Worm (Caenorhabditis elegans) whole organism, L1 larva: ENCODE measurements around the gene F59B2.8.
A peak's percentile ranks its signal among the peaks of the same experiment; 100 is the strongest.

ENCODE experiments used
- C04F5.9 ChIP-seq: sonication (generic microtip); optimal IDR thresholded peaks from 2 replicates; lab custom pipeline; 2016; ENCODE audit warnings: missing genetic modification characterization, missing compliant biosample characterization
- C16A3.4 ChIP-seq: fragments of 150-350 bp; optimal IDR thresholded peaks from 2 replicates; lab custom pipeline; 2014; ENCODE audit warnings: missing biosample characterization, missing genetic modification characterization
- C34B4.2 ChIP-seq: sonication (generic microtip); optimal IDR thresholded peaks from 2 replicates; lab custom pipeline; 2017; ENCODE audit warnings: mild to moderate bottlenecking, missing genetic modification characterization, missing compliant biosample characterization
- Y116A8C.19 ChIP-seq: sonication (generic microtip); optimal IDR thresholded peaks from 2 replicates; lab custom pipeline; 2016; ENCODE audit warnings: missing compliant biosample characterization, missing genetic modification characterization, borderline replicate concordance
- aha-1 ChIP-seq: fragments of 150-350 bp; optimal IDR thresholded peaks from 2 replicates; lab custom pipeline; 2014; ENCODE audit warnings: missing biosample characterization, missing genetic modification characterization
- alr-1 ChIP-seq: fragments of 200-800 bp; sonication (Bioruptor generic); optimal IDR thresholded peaks from 2 replicates; lab custom pipeline; 2018; ENCODE audit warnings: borderline replicate concordance, mild to moderate bottlenecking, missing genetic modification characterization, missing compliant biosample characterization
- aly-2 ChIP-seq: fragments of 150-350 bp; optimal IDR thresholded peaks from 2 replicates; lab custom pipeline; 2014; ENCODE audit warnings: missing biosample characterization, missing genetic modification characterization
- ama-1 ChIP-seq: fragments of 150-350 bp; optimal IDR thresholded peaks from 2 replicates; lab custom pipeline; 2014
- ceh-63 ChIP-seq: fragments of 200-800 bp; sonication (Bioruptor generic); optimal IDR thresholded peaks from 2 replicates; lab custom pipeline; 2018; ENCODE audit warnings: mild to moderate bottlenecking, missing genetic modification characterization, missing compliant biosample characterization
- ceh-88 ChIP-seq: fragments of 200-800 bp; sonication (Bioruptor generic); IDR thresholded peaks from 2 replicates; pipeline ENCODE4 v1.3.6; 2022; ENCODE audit warnings: missing genetic modification characterization, missing compliant biosample characterization
- ces-1 ChIP-seq: fragments of 150-350 bp; optimal IDR thresholded peaks from 2 replicates; lab custom pipeline; 2014; ENCODE audit warnings: missing biosample characterization, missing genetic modification reagents, missing genetic modification characterization
- dsc-1 ChIP-seq: sonication (generic microtip); optimal IDR thresholded peaks from 2 replicates; lab custom pipeline; 2016; ENCODE audit warnings: mild to moderate bottlenecking, missing genetic modification characterization, missing compliant biosample characterization
- efl-1 ChIP-seq, 4 experiments: fragments of 150-350 bp; optimal IDR thresholded peaks in 3 of 4; peaks in 1 of 4; 1 replicate in 1 of 4; 2 replicates in 3 of 4; lab custom pipeline; 2014; ENCODE audit warnings: missing biosample characterization in 2 of 4, missing genetic modification characterization in 2 of 4, missing genetic modification reagents in 2 of 4
- egl-13 ChIP-seq: sonication (generic microtip); optimal IDR thresholded peaks from 2 replicates; lab custom pipeline; 2016; ENCODE audit warnings: missing genotype, missing genetic modification reagents, missing genetic modification characterization, missing compliant biosample characterization
- egl-27 ChIP-seq, 2 experiments: fragments of 150-350 bp in 1 of 2; sonication (generic microtip); optimal IDR thresholded peaks; 3 replicates each; lab custom pipeline; 2017 to 2018; ENCODE audit warnings: missing biosample characterization in 2 of 2, missing genetic modification characterization in 2 of 2, missing genetic modification reagents in 2 of 2
- elt-2 ChIP-seq: sonication (generic microtip); optimal IDR thresholded peaks from 2 replicates; lab custom pipeline; 2016; ENCODE audit warnings: missing genetic modification characterization, mild to moderate bottlenecking, inconsistent platforms, missing compliant biosample characterization, missing genetic modification reagents
- fkh-10 ChIP-seq: sonication (generic microtip); optimal IDR thresholded peaks from 2 replicates; lab custom pipeline; 2017; ENCODE audit warnings: missing biosample characterization, missing genetic modification reagents, missing genetic modification characterization
- fkh-4 ChIP-seq: sonication (generic microtip); optimal IDR thresholded peaks from 2 replicates; lab custom pipeline; 2016; ENCODE audit warnings: missing compliant biosample characterization, missing genetic modification characterization, borderline replicate concordance
- fkh-8 ChIP-seq: sonication (generic microtip); optimal IDR thresholded peaks from 2 replicates; lab custom pipeline; 2016; ENCODE audit warnings: mild to moderate bottlenecking, missing genetic modification characterization, missing compliant biosample characterization
- fos-1 ChIP-seq: fragments of 150-350 bp; optimal IDR thresholded peaks from 2 replicates; lab custom pipeline; 2014; ENCODE audit warnings: missing biosample characterization, missing genetic modification characterization
- hlh-17 ChIP-seq: fragments of 200-800 bp; sonication (Bioruptor generic); optimal IDR thresholded peaks from 2 replicates; lab custom pipeline; 2018; ENCODE audit warnings: missing genetic modification characterization, mild to moderate bottlenecking, missing compliant biosample characterization, moderate library complexity, borderline replicate concordance
- hlh-4 ChIP-seq: sonication (generic microtip); optimal IDR thresholded peaks from 2 replicates; lab custom pipeline; 2016; ENCODE audit warnings: mild to moderate bottlenecking, missing genetic modification characterization, missing compliant biosample characterization
- hpl-2 ChIP-seq: fragments of 150-350 bp; optimal IDR thresholded peaks from 2 replicates; lab custom pipeline; 2014; ENCODE audit warnings: missing biosample characterization, missing genetic modification reagents, missing genetic modification characterization
- irx-1 ChIP-seq: sonication (generic microtip); optimal IDR thresholded peaks from 2 replicates; lab custom pipeline; 2016; ENCODE audit warnings: missing genetic modification characterization, missing compliant biosample characterization
- lin-13 ChIP-seq: fragments of 150-350 bp; optimal IDR thresholded peaks from 2 replicates; lab custom pipeline; 2014; ENCODE audit warnings: missing biosample characterization, missing genetic modification reagents, missing genetic modification characterization
- lin-35 ChIP-seq, 2 experiments: fragments of 150-350 bp; optimal IDR thresholded peaks; 2 replicates each; lab custom pipeline; 2014; ENCODE audit warnings: missing biosample characterization in 2 of 2, missing genetic modification characterization in 2 of 2, missing genetic modification reagents in 2 of 2
- mab-9 ChIP-seq: fragments of 200-800 bp; sonication (Bioruptor generic); IDR thresholded peaks from 2 replicates; pipeline ENCODE4 v1.3.6; 2022; ENCODE audit warnings: missing genetic modification reagents, missing genetic modification characterization, missing compliant biosample characterization
- mdl-1 ChIP-seq, 2 experiments: fragments of 150-350 bp; optimal IDR thresholded peaks; 2 replicates each; lab custom pipeline; 2014 to 2017; ENCODE audit warnings: missing biosample characterization in 2 of 2, missing genetic modification characterization in 2 of 2, inconsistent platforms in 1 of 2
- mef-2 ChIP-seq: fragments of 150-350 bp; optimal IDR thresholded peaks from 2 replicates; lab custom pipeline; 2014; ENCODE audit warnings: missing biosample characterization, missing genetic modification characterization
- mep-1 ChIP-seq: fragments of 150-350 bp; optimal IDR thresholded peaks from 2 replicates; lab custom pipeline; 2014; ENCODE audit warnings: missing biosample characterization, missing genetic modification characterization
- nhr-12 ChIP-seq: sonication (generic microtip); optimal IDR thresholded peaks from 2 replicates; lab custom pipeline; 2017; ENCODE audit warnings: missing biosample characterization, missing genetic modification characterization
- nhr-19 ChIP-seq: fragments of 200-800 bp; sonication (Bioruptor generic); conservative IDR thresholded peaks from 2 replicates; pipeline ENCODE4 v1.3.6; 2022; ENCODE audit warnings: missing genetic modification characterization, missing compliant biosample characterization
- nhr-20 ChIP-seq: sonication (generic microtip); optimal IDR thresholded peaks from 2 replicates; lab custom pipeline; 2016; ENCODE audit warnings: mild to moderate bottlenecking, missing genetic modification characterization, missing compliant biosample characterization
- nhr-28 ChIP-seq: fragments of 150-350 bp; optimal IDR thresholded peaks from 2 replicates; lab custom pipeline; 2014; ENCODE audit warnings: missing biosample characterization, missing genetic modification characterization
- nhr-47 ChIP-seq: sonication (generic microtip); optimal IDR thresholded peaks from 2 replicates; lab custom pipeline; 2016; ENCODE audit warnings: mild to moderate bottlenecking, missing genetic modification characterization, moderate library complexity, missing compliant biosample characterization
- nhr-76 ChIP-seq: sonication (generic microtip); optimal IDR thresholded peaks from 2 replicates; lab custom pipeline; 2017; ENCODE audit warnings: missing biosample characterization, missing genetic modification characterization
- nhr-77 ChIP-seq: fragments of 150-350 bp; optimal IDR thresholded peaks from 2 replicates; lab custom pipeline; 2014; ENCODE audit warnings: missing biosample characterization, missing genetic modification characterization
- nhr-84 ChIP-seq: sonication (generic microtip); optimal IDR thresholded peaks from 2 replicates; lab custom pipeline; 2017; ENCODE audit warnings: missing biosample characterization, missing genetic modification characterization
- rnt-1 ChIP-seq: sonication (generic microtip); optimal IDR thresholded peaks from 2 replicates; lab custom pipeline; 2016; ENCODE audit warnings: mild to moderate bottlenecking, missing genetic modification characterization, moderate library complexity, missing compliant biosample characterization
- skn-1 ChIP-seq: fragments of 150-350 bp; optimal IDR thresholded peaks from 2 replicates; lab custom pipeline; 2014; ENCODE audit warnings: missing biosample characterization, missing genetic modification characterization
- snpc-4 ChIP-seq: fragments of 150-350 bp; optimal IDR thresholded peaks from 2 replicates; lab custom pipeline; 2014; ENCODE audit warnings: missing biosample characterization, missing genetic modification characterization
- snu-23 ChIP-seq: sonication (generic microtip); optimal IDR thresholded peaks from 2 replicates; lab custom pipeline; 2016; ENCODE audit warnings: missing genetic modification characterization, missing compliant biosample characterization
- sup-37 ChIP-seq: fragments of 200-800 bp; sonication (Bioruptor generic); optimal IDR thresholded peaks from 2 replicates; lab custom pipeline; 2018; ENCODE audit warnings: mild to moderate bottlenecking, missing genetic modification characterization, missing compliant biosample characterization
- swsn-7 ChIP-seq: sonication (generic microtip); optimal IDR thresholded peaks from 2 replicates; lab custom pipeline; 2016; ENCODE audit warnings: missing genetic modification characterization, missing compliant biosample characterization
- unc-130 ChIP-seq: fragments of 150-350 bp; optimal IDR thresholded peaks from 2 replicates; lab custom pipeline; 2017; ENCODE audit warnings: missing biosample characterization, missing genetic modification characterization, inconsistent platforms
- unc-30 ChIP-seq: sonication (generic microtip); optimal IDR thresholded peaks from 2 replicates; lab custom pipeline; 2017; ENCODE audit warnings: missing biosample characterization, missing genetic modification characterization
- unc-62 ChIP-seq: fragments of 150-350 bp; optimal IDR thresholded peaks from 2 replicates; lab custom pipeline; 2014; ENCODE audit warnings: missing biosample characterization, missing genetic modification reagents, missing genetic modification characterization
- unc-86 ChIP-seq: sonication (generic microtip); optimal IDR thresholded peaks from 2 replicates; lab custom pipeline; 2016; ENCODE audit warnings: missing genetic modification characterization, missing compliant biosample characterization
- unc-98 ChIP-seq: fragments of 200-800 bp; sonication (Bioruptor generic); IDR thresholded peaks from 2 replicates; pipeline ENCODE4 v1.3.6; 2022; ENCODE audit warnings: missing genetic modification characterization, missing compliant biosample characterization
- vab-15 ChIP-seq: sonication (generic microtip); optimal IDR thresholded peaks from 2 replicates; lab custom pipeline; 2017; ENCODE audit warnings: missing genotype, mild to moderate bottlenecking, missing genetic modification characterization, missing compliant biosample characterization
- zip-4 ChIP-seq: fragments of 200-800 bp; sonication (Bioruptor generic); optimal IDR thresholded peaks from 2 replicates; lab custom pipeline; 2018; ENCODE audit warnings: mild to moderate bottlenecking, missing genetic modification characterization, moderate library complexity, missing compliant biosample characterization
- ztf-4 ChIP-seq: fragments of 150-350 bp; optimal IDR thresholded peaks from 2 replicates; lab custom pipeline; 2014; ENCODE audit warnings: missing biosample characterization, missing genetic modification characterization

The F59B2.8 gene

ce11 chrIII:8971255-8972020, 38.6 kb downstream of the F59B2.8 start, which contains the start of the genes eif-3.D and R08D7.4:
Gene eif-3.D, minus strand, starts transcription at chrIII:8971578.
Gene R08D7.4, plus strand, starts transcription at chrIII:8971892.
- TF ChIP-seq hpl-2 (GFP tag; lab: Kevin White, UChicago) (no peak), snpc-4 (tag; lab: Kevin White, UChicago) (peak; percentile 41), irx-1 (peak; percentile 64), efl-1 (optimal IDR thresholded peaks at IDR 0.05; lab: Kevin White, UChicago) (peak; percentile 67 to 78), efl-1 (GFP tag; optimal IDR thresholded peaks at IDR 0.05 in 1 of 2; lab: Kevin White, UChicago) (peak; percentile 69 to 96), aha-1 (tag; lab: Kevin White, UChicago) (no peak), elt-2 (tag; lab: Kevin White, UChicago) (no peak), unc-62 (no peak), ces-1 (GFP tag; lab: Kevin White, UChicago) (no peak), fos-1 (tag; lab: Kevin White, UChicago) (no peak), snu-23 (peak; percentile 77), nhr-19 (GFP tag; lab: Robert Waterston, UW) (peak; percentile 59), mef-2 (tag; lab: Kevin White, UChicago) (no peak), alr-1 (tag; lab: Kevin White, UChicago) (peak; percentile 91), lin-35 (GFP tag; optimal IDR thresholded peaks at IDR 0.05; lab: Kevin White, UChicago) (peak; percentile 71 to 81), unc-130 (tag; lab: Kevin White, UChicago) (peak; percentile 61), fkh-10 (GFP tag; lab: Kevin White, UChicago) (no peak), egl-27 (tag; optimal IDR thresholded peaks at IDR 0.05; lab: Kevin White, UChicago) (no peak), nhr-28 (tag; lab: Kevin White, UChicago) (no peak), C34B4.2 (tag; lab: Kevin White, UChicago) (no peak), vab-15 (tag; lab: Kevin White, UChicago) (no peak), skn-1 (tag; lab: Kevin White, UChicago) (peak; percentile 50), nhr-76 (no peak), fkh-4 (tag; lab: Kevin White, UChicago) (peak; percentile 5), ceh-63 (GFP tag; lab: Kevin White, UChicago) (no peak), hlh-17 (GFP tag; lab: Kevin White, UChicago) (no peak), nhr-77 (peak; percentile 17), lin-13 (peak; percentile 57), nhr-47 (peak; percentile 74), dsc-1 (tag; lab: Kevin White, UChicago) (peak; percentile 60), hlh-4 (tag; lab: Kevin White, UChicago) (no peak), egl-13 (tag; lab: Kevin White, UChicago) (no peak), fkh-8 (tag; lab: Kevin White, UChicago) (no peak), ceh-88 (GFP tag; lab: Robert Waterston, UW) (no peak), nhr-12 (tag; lab: Kevin White, UChicago) (no peak), mep-1 (tag; lab: Kevin White, UChicago) (peak; percentile 85), unc-98 (GFP tag; lab: Robert Waterston, UW) (no peak), zip-4 (GFP tag; lab: Kevin White, UChicago) (peak; percentile 43), mab-9 (GFP tag; lab: Robert Waterston, UW) (no peak), swsn-7 (peak; percentile 75), C04F5.9 (peak; percentile 70), nhr-84 (no peak), unc-30 (no peak), aly-2 (tag; lab: Kevin White, UChicago) (no peak), unc-86 (tag; lab: Kevin White, UChicago) (peak; percentile 55), sup-37 (no peak), mdl-1 (tag; optimal IDR thresholded peaks at IDR 0.05; lab: Kevin White, UChicago) (peak in 1 of 2 experiments; percentile 56), nhr-20 (tag; lab: Kevin White, UChicago) (peak; percentile 70), ztf-4 (tag; lab: Kevin White, UChicago) (peak; percentile 22), Y116A8C.19 (tag; lab: Kevin White, UChicago) (no peak), ama-1 (no peak), rnt-1 (tag; lab: Kevin White, UChicago) (peak; percentile 88), C16A3.4 (tag; lab: Kevin White, UChicago) (peak; percentile 63)
